Worm (Caenorhabditis elegans) whole organism, L1 larva: ENCODE results near the gene K02E11.7.

Experiments
- ceh-82 ChIP-seq, 3 experiments: fragments of 150-350 bp in 1 of 3; sonication (generic microtip) in 2 of 3; optimal IDR thresholded peaks; 2 replicates each; lab custom pipeline; 2014 to 2017; ENCODE audit warnings: missing biosample characterization in 3 of 3, missing genetic modification characterization in 3 of 3
- dpl-1 ChIP-seq, 3 experiments: fragments of 150-350 bp in 2 of 3; sonication (generic microtip) in 1 of 3; optimal IDR thresholded peaks; 2 replicates each; lab custom pipeline; 2014 to 2017; ENCODE audit warnings: missing biosample characterization in 3 of 3, missing genetic modification characterization in 3 of 3, missing genetic modification reagents in 3 of 3
- jun-1 ChIP-seq: fragments of 150-350 bp; optimal IDR thresholded peaks from 2 replicates; lab custom pipeline; 2014; ENCODE audit warnings: missing biosample characterization, missing genetic modification reagents, missing genetic modification characterization
- nhr-28 ChIP-seq: fragments of 150-350 bp; optimal IDR thresholded peaks from 2 replicates; lab custom pipeline; 2014; ENCODE audit warnings: missing biosample characterization, missing genetic modification characterization
- snu-23 ChIP-seq: sonication (generic microtip); optimal IDR thresholded peaks from 2 replicates; lab custom pipeline; 2016; ENCODE audit warnings: missing genetic modification characterization, missing compliant biosample characterization
- sptf-1 ChIP-seq: fragments of 150-350 bp; optimal IDR thresholded peaks from 2 replicates; lab custom pipeline; 2014; ENCODE audit warnings: missing biosample characterization, missing genetic modification characterization
- tbx-2 ChIP-seq: sonication (generic microtip); optimal IDR thresholded peaks from 2 replicates; lab custom pipeline; 2016; ENCODE audit warnings: missing genetic modification characterization, missing compliant biosample characterization
- ztf-4 ChIP-seq: fragments of 150-350 bp; optimal IDR thresholded peaks from 2 replicates; lab custom pipeline; 2014; ENCODE audit warnings: missing biosample characterization, missing genetic modification characterization

- TF ChIP-seq ceh-82 (tag; optimal IDR thresholded peaks at IDR 0.05; lab: Kevin White, UChicago) (no peak), nhr-28 (tag; lab: Kevin White, UChicago) (no peak), sptf-1 (tag; lab: Kevin White, UChicago) (no peak), ztf-4 (tag; lab: Kevin White, UChicago) (no peak), snu-23 (no peak), tbx-2 (tag; lab: Kevin White, UChicago) (no peak), jun-1 (no peak), dpl-1 (GFP tag; optimal IDR thresholded peaks at IDR 0.05; lab: Kevin White, UChicago) (no peak)
Measured at ce11 chrV:14226373-14226772, 27.7 kb downstream of the K02E11.7 start, which contains the start of gene nep-21.
